Fruit fly (Drosophila melanogaster): ENCODE data around the gene Cyp4s3.

Cyp4s3 gene

dm6 chrX:15066374-15067057 lies 49.8 kb downstream of the Cyp4s3 start, which contains the start of the genes opm and dob (continued):
- TF ChIP-seq eve (GFP tag; optimal IDR thresholded peaks at IDR 0.05) (no peak), zf30C (GFP tag; optimal IDR thresholded peaks at IDR 0.05) (no peak), CG12391 (tag; optimal IDR thresholded peaks at IDR 0.05) (peak; percentile 54), CG31441 (GFP tag; IDR thresholded peaks at IDR 0.05) (peak; percentile 35; the same call in 1 of the 2 replicates), CG18599 (GFP tag; optimal IDR thresholded peaks at IDR 0.05) (no peak), Meics (GFP tag; optimal IDR thresholded peaks at IDR 0.05) (peak; percentile 37), E2f2 (GFP tag; IDR thresholded peaks at IDR 0.05) (peak; percentile 81), crp (GFP tag; optimal IDR thresholded peaks at IDR 0.05) (peak in 1 of 2 experiments; percentile 66), Poxn (GFP tag; IDR thresholded peaks at IDR 0.05) (no peak), Med (GFP tag) (peak; percentile 71), sisA (GFP tag; IDR thresholded peaks at IDR 0.05) (no peak), Blimp-1 (GFP tag; optimal IDR thresholded peaks at IDR 0.05) (peak; percentile 52), Nf-YA (GFP tag; IDR thresholded peaks at IDR 0.05) (no peak), CG30020 (tag; optimal IDR thresholded peaks at IDR 0.05) (peak; percentile 48), lola (GFP tag; optimal IDR thresholded peaks at IDR 0.05) (peak in 1 of 3 experiments; percentile 43), CG12744 (GFP tag; optimal IDR thresholded peaks at IDR 0.05) (no peak), HHEX (GFP tag; optimal IDR thresholded peaks at IDR 0.05) (no peak), CG10209 (GFP tag; optimal IDR thresholded peaks at IDR 0.05) (no peak), pho (GFP tag; optimal IDR thresholded peaks at IDR 0.05) (peak; percentile 11), NK7.1 (GFP tag; optimal IDR thresholded peaks at IDR 0.05) (no peak), nmo (GFP tag; optimal IDR thresholded peaks at IDR 0.05) (peak; percentile 64), CG4730 (GFP tag; IDR thresholded peaks at IDR 0.05) (no peak), CHES-1-like (GFP tag; optimal IDR thresholded peaks at IDR 0.05) (no peak), CG4424 (GFP tag; optimal IDR thresholded peaks at IDR 0.05) (peak; percentile 9), CG14710 (tag; optimal IDR thresholded peaks at IDR 0.05) (peak; percentile 80), CG2116 (GFP tag; optimal IDR thresholded peaks at IDR 0.05) (peak; percentile 42), Nf-YC (tag; optimal IDR thresholded peaks at IDR 0.05) (peak; percentile 46), maf-S (GFP tag; optimal IDR thresholded peaks at IDR 0.05) (no peak), Dref (GFP tag; IDR thresholded peaks at IDR 0.05) (no peak), pfk (GFP tag; optimal IDR thresholded peaks at IDR 0.05) (no peak), CG15514 (GFP tag; optimal IDR thresholded peaks at IDR 0.05) (peak; percentile 48), CG10274 (GFP tag; optimal IDR thresholded peaks at IDR 0.05) (no peak), CG1832 (GFP tag; optimal IDR thresholded peaks at IDR 0.05) (no peak), Ets97D (GFP tag; optimal IDR thresholded peaks at IDR 0.05) (peak; percentile 39), NFAT (GFP tag; IDR thresholded peaks at IDR 0.05) (no peak), CG9609 (GFP tag; optimal IDR thresholded peaks at IDR 0.05) (no peak), CG10543 (GFP tag; optimal IDR thresholded peaks at IDR 0.05) (peak; percentile 6), fd102C (GFP tag; optimal IDR thresholded peaks at IDR 0.05) (no peak), Hr3 (GFP tag; optimal IDR thresholded peaks at IDR 0.05) (peak; percentile 9), usp (GFP tag; optimal IDR thresholded peaks at IDR 0.05) (no peak), CG14441 (GFP tag; IDR thresholded peaks at IDR 0.05) (no peak), CG11504 (tag; optimal IDR thresholded peaks at IDR 0.05) (peak; percentile 56), Sin3A (optimal IDR thresholded peaks at IDR 0.05) (peak; percentile 69), Lhr (GFP tag; optimal IDR thresholded peaks at IDR 0.05) (peak; percentile 26), CG6854 (GFP tag; optimal IDR thresholded peaks at IDR 0.05) (no peak), CG9876 (GFP tag; optimal IDR thresholded peaks at IDR 0.05) (no peak), CG15011 (GFP tag; optimal IDR thresholded peaks at IDR 0.05) (no peak), GATAe (GFP tag; conservative IDR thresholded peaks at IDR 0.05) (no peak), abd-A (tag; optimal IDR thresholded peaks at IDR 0.05) (no peak), vvl (GFP tag; IDR thresholded peaks at IDR 0.05) (no peak)

All from whole organism, embryonic.